Worm (Caenorhabditis elegans) whole organism, L4/young adult: ENCODE data around the gene osm-9.

Experiments used
- W03F9.2 ChIP-seq: fragments of 150-350 bp; optimal IDR thresholded peaks from 2 replicates; lab custom pipeline; 2014; ENCODE audit warnings: missing biosample characterization, missing genetic modification characterization
- dao-5 ChIP-seq: sonication (generic microtip); optimal IDR thresholded peaks from 2 replicates; lab custom pipeline; 2016; ENCODE audit warnings: missing genotype, missing genetic modification characterization, moderate library complexity, missing compliant biosample characterization
- him-1 ChIP-seq: sonication (generic microtip); optimal IDR thresholded peaks from 2 replicates; lab custom pipeline; 2016; ENCODE audit warnings: missing genotype, missing genetic modification reagents, missing genetic modification characterization, missing compliant biosample characterization

Gene osm-9

DNA sequence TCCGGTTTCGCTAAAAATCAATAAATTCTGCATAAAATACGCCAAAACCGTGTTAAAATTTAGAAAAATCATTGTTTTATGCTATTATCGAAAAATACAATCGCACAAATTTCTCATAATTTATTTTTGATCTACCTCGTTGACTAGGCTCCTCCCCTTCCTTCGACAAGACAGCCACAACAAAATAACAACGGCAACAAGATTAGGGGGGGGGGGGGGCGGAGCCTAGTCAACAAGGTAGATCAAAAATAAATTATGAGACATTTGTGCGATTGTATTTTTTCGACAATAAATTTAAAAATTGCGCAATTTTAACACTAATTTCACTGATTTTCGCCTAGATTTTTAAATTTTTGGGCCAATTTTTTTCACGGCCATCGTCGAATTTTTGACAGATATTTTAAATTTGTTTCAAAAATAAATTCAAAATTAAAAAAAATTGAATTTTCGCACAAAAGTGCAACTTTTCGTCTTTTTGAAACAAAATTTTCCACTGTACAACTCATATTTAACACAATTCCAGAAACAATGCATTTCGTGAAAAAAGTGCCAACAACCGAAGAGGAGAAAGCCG, 30.3 kb downstream of the osm-9 start, which contains the start of gene M57.2:
Gene M57.2 (plus strand): TSS at position 524 of the 574 bp plus-strand sequence.
- no peak for TF ChIP-seq him-1
- no peak for TF ChIP-seq dao-5 (tag; lab: Kevin White, UChicago)
- no peak for TF ChIP-seq W03F9.2 (tag; lab: Kevin White, UChicago)

DNA sequence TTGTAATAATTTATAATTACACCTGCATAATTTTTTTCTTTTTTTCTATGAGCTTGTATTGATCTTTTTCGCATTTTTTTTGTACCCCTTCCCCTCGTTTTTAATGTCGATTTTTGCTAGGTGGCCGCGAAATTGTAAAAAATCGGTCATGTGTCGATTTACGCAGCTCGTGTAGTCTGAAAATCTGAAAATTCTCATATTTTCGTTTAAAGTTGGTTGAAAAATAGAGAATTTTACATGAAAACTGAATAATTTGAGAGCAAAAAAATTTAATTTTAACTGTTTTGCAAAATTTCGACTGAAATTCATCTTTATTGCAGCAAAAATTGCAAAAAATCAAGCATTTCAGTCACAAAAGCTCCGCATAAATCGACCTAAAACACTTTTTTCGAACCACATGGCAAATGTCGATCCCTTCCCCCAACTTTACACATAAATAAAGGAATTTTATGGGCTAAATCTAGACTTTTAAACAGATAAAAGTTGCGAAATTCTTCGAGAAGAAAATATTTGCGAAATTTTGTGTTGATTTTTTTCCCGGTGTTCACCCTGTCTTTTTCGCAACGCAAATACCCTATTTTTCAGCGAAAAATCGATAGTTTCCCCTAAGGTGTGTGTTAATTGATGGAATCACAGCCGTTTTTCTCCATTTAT, 31.0 kb downstream of the osm-9 start:
- no peak for TF ChIP-seq dao-5 (tag; lab: Kevin White, UChicago)
- no peak for TF ChIP-seq W03F9.2 (tag; lab: Kevin White, UChicago)
- no peak for TF ChIP-seq him-1

ce11 chrIV:3524584-3525020, 32.6 kb downstream of the osm-9 start:
- TF ChIP-seq dao-5 (tag; lab: Kevin White, UChicago) = no peak
- TF ChIP-seq W03F9.2 (tag; lab: Kevin White, UChicago) = no peak
- peak; percentile 23 for TF ChIP-seq him-1

ce11 chrIV:3523419-3523818, 33.8 kb downstream of the osm-9 start:
- TF ChIP-seq dao-5 (tag; lab: Kevin White, UChicago) (no peak), W03F9.2 (tag; lab: Kevin White, UChicago) (no peak), him-1 (no peak)

- TF ChIP-seq dao-5 (tag; lab: Kevin White, UChicago) (no peak), him-1 (no peak), W03F9.2 (tag; lab: Kevin White, UChicago) (no peak)
Observed at ce11 chrIV:3521710-3522109, 35.5 kb downstream of the osm-9 start.

- no peak for TF ChIP-seq dao-5 (tag; lab: Kevin White, UChicago)
- no peak for TF ChIP-seq him-1
- no peak for TF ChIP-seq W03F9.2 (tag; lab: Kevin White, UChicago)
Observed at ce11 chrIV:3520957-3521356, 36.3 kb downstream of the osm-9 start.

ce11 chrIV:3520374-3520773, 36.9 kb downstream of the osm-9 start:
- TF ChIP-seq dao-5 (tag; lab: Kevin White, UChicago) (no peak), W03F9.2 (tag; lab: Kevin White, UChicago) (no peak), him-1 (no peak)

DNA sequence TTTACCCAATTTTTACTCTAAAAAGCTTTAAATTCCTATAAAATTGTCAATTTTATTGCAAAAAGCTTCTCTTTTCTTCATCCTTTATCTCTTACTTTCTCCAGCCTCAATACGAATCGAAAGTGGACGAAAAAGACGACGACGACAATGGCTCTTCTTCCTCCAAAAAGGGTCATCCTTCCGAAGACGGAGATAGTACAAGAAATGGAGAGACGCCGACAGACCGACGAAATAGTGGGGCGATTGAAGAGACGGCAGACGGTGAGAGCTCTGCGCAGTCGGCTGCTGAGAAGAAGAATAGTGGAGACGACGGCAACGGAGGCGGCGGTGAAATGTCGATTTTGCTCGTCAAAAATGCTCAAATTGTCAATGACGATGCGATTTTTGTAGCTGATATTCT, 37.9 kb downstream of the osm-9 start:
- TF ChIP-seq dao-5 (tag; lab: Kevin White, UChicago) (no peak), him-1 (no peak)

DNA sequence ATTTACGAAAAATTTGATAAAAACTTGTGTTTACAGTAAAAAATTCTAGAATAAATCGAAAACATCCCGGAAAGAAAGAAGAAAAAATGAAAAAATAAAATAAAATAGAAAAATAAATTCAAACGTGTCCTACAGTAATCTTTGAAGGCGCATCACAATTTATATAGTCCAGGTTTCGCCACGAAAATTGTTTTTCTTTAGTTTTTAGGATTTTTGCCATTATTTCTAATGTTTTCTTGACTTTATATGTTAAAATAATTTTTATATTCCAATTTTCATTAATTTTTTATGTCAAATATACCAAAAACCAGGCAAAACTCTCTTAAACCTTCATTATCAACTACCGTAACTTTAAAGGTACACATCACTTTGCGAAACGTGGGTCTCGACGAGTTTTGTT, 39.6 kb downstream of the osm-9 start:
- peak; percentile 19 for TF ChIP-seq W03F9.2 (tag; lab: Kevin White, UChicago)
- no peak for TF ChIP-seq him-1
- no peak for TF ChIP-seq dao-5 (tag; lab: Kevin White, UChicago)

DNA sequence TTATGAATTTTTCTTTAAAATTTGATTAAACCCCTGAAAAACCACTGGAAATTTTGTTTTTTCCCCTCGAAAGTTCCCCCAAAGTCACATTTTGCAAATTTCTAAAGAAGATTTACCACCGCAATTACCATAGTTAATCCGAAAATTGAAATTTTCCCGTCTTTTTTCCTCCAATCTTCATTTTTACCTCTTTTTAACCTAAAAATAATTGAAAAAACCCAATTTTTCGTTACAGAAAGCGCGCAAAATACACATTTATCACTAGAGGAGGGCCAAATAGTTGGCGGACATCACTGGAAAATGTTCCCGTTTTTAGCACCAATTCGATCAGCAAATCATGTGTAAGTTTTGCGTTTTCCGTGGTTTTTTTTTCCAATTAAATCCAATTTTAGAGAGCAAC, 40.6 kb downstream of the osm-9 start, which contains the start of gene unc-33:
Gene unc-33 (plus strand): TSS at position 301 of the 400 bp plus-strand sequence.
- TF ChIP-seq W03F9.2 (tag; lab: Kevin White, UChicago) = no peak
- no peak for TF ChIP-seq dao-5 (tag; lab: Kevin White, UChicago)
- TF ChIP-seq him-1 = no peak

DNA sequence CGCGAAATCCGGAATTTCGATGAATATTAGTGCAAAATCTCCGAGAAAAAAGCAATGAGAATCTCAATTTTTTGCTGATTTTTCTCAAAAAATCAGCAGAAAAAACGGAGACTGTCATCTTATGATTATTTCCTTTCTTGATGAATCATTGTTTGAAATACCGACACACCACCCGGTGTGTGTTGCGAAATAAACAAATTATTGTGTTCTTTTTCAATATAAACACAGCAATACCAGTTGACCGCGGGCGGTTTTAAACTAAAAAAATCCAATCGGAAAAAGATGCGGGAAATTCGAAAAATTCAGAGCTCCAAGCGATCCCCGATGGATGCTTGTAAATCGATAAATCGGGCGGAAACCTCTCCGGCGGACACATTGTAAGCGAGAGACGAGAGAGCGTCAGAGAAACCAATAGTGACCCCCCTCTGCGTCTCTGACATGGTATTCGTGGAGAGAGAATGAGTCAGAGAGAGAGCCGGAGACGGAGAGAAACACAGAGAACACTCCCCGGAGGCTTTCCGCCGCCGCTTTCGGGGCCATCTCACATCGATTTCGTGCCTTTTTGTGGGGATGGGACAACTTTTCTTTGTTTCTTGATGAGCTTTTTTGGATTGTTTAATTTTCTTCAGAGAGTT, 41.7 kb downstream of the osm-9 start:
- TF ChIP-seq him-1 (peak; percentile 41), W03F9.2 (tag; lab: Kevin White, UChicago) (no peak)

DNA sequence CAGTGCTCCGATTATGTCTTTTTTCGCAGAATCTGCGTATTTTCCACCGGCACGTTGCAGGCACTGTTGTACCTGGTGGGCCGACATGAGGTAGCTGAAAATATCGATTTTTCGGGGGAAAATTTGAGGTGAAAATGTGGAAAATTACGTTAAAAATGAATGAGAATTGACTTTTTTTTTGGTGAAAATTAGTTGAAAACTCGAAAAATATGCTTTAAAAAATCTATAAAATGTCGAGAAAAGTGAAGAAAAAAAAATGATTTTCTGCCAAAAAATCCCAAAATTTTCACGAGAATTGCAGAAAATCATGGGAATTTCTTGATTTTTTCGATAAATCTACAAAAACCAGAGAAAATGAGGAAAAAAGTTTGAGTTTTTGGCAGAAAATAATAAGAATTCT, 42.8 kb downstream of the osm-9 start, which contains the start of gene tsg-101:
Gene tsg-101 (minus strand): TSS at position 101 of the 400 bp plus-strand sequence.
- no peak for TF ChIP-seq dao-5 (tag; lab: Kevin White, UChicago)
- no peak for TF ChIP-seq W03F9.2 (tag; lab: Kevin White, UChicago)
- TF ChIP-seq him-1 = no peak

DNA sequence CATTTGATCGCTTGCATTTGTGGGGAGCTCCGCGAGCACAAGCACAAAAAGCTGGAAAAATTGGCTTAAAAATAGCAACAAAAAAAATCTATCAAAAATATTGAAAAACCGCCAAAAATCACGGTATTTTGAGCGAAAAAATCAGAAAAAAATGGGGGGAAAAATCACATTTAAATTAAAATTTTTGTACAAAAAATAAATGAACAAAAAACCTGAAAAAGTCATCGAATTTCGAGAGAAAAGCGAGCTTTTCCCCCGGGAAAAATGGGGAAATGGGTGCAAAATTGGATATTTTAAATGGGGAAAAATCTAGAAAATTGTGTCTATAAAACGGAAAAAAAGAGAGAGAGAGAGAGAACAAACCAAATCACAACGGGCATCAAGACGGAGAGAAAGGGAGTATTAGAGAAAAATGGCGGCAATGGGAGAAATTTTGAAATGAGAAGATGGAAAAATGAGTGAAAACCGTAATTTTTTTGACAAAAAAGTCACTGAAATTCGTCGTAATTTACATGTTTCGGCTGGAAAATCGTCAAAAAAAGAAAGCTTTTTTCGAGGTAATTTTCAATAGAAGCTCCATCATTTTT, 47.7 kb downstream of the osm-9 start, which contains the start of gene ced-10:
Gene ced-10 (minus strand): TSS at position 51 of the 587 bp plus-strand sequence.
- TF ChIP-seq W03F9.2 (tag; lab: Kevin White, UChicago) = no peak
- no peak for TF ChIP-seq him-1
- no peak for TF ChIP-seq dao-5 (tag; lab: Kevin White, UChicago)

DNA sequence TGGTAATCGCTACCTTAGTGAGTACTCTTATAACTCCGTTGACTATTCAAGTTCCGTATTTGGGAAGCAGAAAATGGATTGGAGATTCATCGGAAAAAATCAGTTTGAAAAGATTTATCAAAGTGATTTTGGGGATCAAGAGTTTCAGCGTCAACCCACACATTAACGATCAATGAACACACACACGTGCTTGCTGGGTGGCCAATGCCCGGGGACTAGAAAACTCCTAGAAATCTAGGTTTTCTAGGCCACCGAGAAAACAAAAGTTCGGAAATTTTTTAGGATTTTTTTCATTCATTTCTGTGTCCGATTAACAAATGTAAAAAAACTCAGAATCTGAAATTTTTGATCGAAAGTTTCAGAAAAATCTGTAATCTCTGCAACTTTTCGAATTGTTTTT, 51.3 kb downstream of the osm-9 start:
- TF ChIP-seq W03F9.2 (tag; lab: Kevin White, UChicago) = no peak
- TF ChIP-seq him-1 = no peak
- TF ChIP-seq dao-5 (tag; lab: Kevin White, UChicago) = no peak
